Worm (Caenorhabditis elegans) whole organism, L2 larva: ENCODE measurements around the gene ZK1058.9.

ENCODE experiments used
- aly-2 ChIP-seq: fragments of 150-350 bp; optimal IDR thresholded peaks from 2 replicates; lab custom pipeline; 2014; ENCODE audit warnings: missing biosample characterization, missing genetic modification characterization
- ama-1 ChIP-seq: fragments of 150-350 bp; optimal IDR thresholded peaks from 2 replicates; lab custom pipeline; 2018; ENCODE audit warnings: inconsistent platforms
- egl-27 ChIP-seq: sonication (generic microtip); optimal IDR thresholded peaks from 3 replicates; lab custom pipeline; 2017; ENCODE audit warnings: missing biosample characterization, missing genetic modification reagents, missing genetic modification characterization
- fos-1 ChIP-seq: fragments of 150-350 bp; optimal IDR thresholded peaks from 2 replicates; lab custom pipeline; 2014; ENCODE audit warnings: missing biosample characterization, missing genetic modification characterization
- lin-11 ChIP-seq: fragments of 150-350 bp; sonication (generic microtip); optimal IDR thresholded peaks from 2 replicates; lab custom pipeline; 2014; ENCODE audit warnings: missing biosample characterization, missing genetic modification characterization, inconsistent platforms, mixed read lengths
- lin-39 ChIP-seq: fragments of 150-350 bp; optimal IDR thresholded peaks from 2 replicates; lab custom pipeline; 2014; ENCODE audit warnings: missing biosample characterization, missing genetic modification reagents, missing genetic modification characterization
- nhr-11 ChIP-seq: fragments of 150-350 bp; optimal IDR thresholded peaks from 2 replicates; lab custom pipeline; 2014; ENCODE audit warnings: missing biosample characterization, missing genetic modification characterization
- sma-3 ChIP-seq: sonication (generic microtip); optimal IDR thresholded peaks from 2 replicates; lab custom pipeline; 2016; ENCODE audit warnings: missing genetic modification reagents, missing genetic modification characterization, missing compliant biosample characterization
- snpc-4 ChIP-seq: fragments of 150-350 bp; optimal IDR thresholded peaks from 2 replicates; lab custom pipeline; 2014; ENCODE audit warnings: missing biosample characterization, missing genetic modification characterization
- unc-39 ChIP-seq: fragments of 150-350 bp; optimal IDR thresholded peaks from 2 replicates; lab custom pipeline; 2014; ENCODE audit warnings: missing biosample characterization, missing genetic modification characterization
- unc-62 ChIP-seq: fragments of 150-350 bp; optimal IDR thresholded peaks from 2 replicates; lab custom pipeline; 2014; ENCODE audit warnings: missing biosample characterization, missing genetic modification reagents, missing genetic modification characterization
- ztf-11 ChIP-seq: sonication (generic microtip); optimal IDR thresholded peaks from 2 replicates; lab custom pipeline; 2017; ENCODE audit warnings: missing biosample characterization, missing genetic modification characterization

ce11 chrIII:3964237-3964636 lies 38.2 kb upstream of the ZK1058.9 start, which contains the start of gene R10E9.2:
- TF ChIP-seq ama-1 (lab: Kevin White, UChicago) (no peak), ztf-11 (tag; lab: Kevin White, UChicago) (no peak), snpc-4 (tag; lab: Kevin White, UChicago) (no peak), unc-39 (no peak), unc-62 (GFP tag; lab: Kevin White, UChicago) (no peak), aly-2 (no peak), lin-39 (no peak), fos-1 (tag; lab: Kevin White, UChicago) (no peak), egl-27 (tag; lab: Kevin White, UChicago) (no peak), lin-11 (tag; lab: Kevin White, UChicago) (no peak), nhr-11 (tag; lab: Kevin White, UChicago) (no peak), sma-3 (GFP tag; lab: Kevin White, UChicago) (no peak)
